Fruit fly (Drosophila melanogaster) whole organism: ENCODE results near the gene Sec10.

Experiments
- Dll ChIP-seq: fragments of >200 bp; optimal IDR thresholded peaks from 2 replicates; lab custom pipeline; 2017
- EcR ChIP-seq, 2 experiments: fragments of >200 bp; optimal IDR thresholded peaks; 2 replicates each; lab custom pipeline; 2017; ENCODE audit warnings: missing biosample characterization in 2 of 2, missing genetic modification characterization in 2 of 2, missing genetic modification reagents in 2 of 2
- pan ChIP-seq: fragments of >200 bp; optimal IDR thresholded peaks from 2 replicates; lab custom pipeline; 2017
- psq ChIP-seq: fragments of >200 bp; optimal IDR thresholded peaks from 2 replicates; lab custom pipeline; 2017
- usp ChIP-seq: fragments of >200 bp; optimal IDR thresholded peaks from 2 replicates; lab custom pipeline; 2017; ENCODE audit warnings: missing biosample characterization, missing genetic modification characterization, mixed read lengths

dm6 chr3R:24112320-24113069 lies 22.1 kb upstream of the Sec10 start, which contains the start of gene CG13605:
- TF ChIP-seq usp (GFP tag; lab: Kevin White, UChicago) (no peak), EcR (GFP tag; optimal IDR thresholded peaks at IDR 0.05; lab: Kevin White, UChicago) (no peak), psq (lab: Kevin White, UChicago) (no peak), Dll (lab: Kevin White, UChicago) (no peak), pan (no peak)
